Worm (Caenorhabditis elegans): Measurements from ENCODE around the gene F55F10.1.
A peak's percentile ranks its signal among the peaks of the same experiment; 100 is the strongest.

Gene F55F10.1

ce11 chrIV:4357296-4357695, 3.3 kb upstream of the F55F10.1 start, which contains the start of gene sars-2 (continued):
- TF ChIP-seq Y48G9A.11 (GFP tag; IDR thresholded peaks at IDR 0.05) (no peak), lin-39 (tag; optimal IDR thresholded peaks at IDR 0.05) (no peak), ZK337.2 (GFP tag; IDR thresholded peaks at IDR 0.05) (no peak), attf-4 (tag; optimal IDR thresholded peaks at IDR 0.05) (no peak), mep-1 (tag; optimal IDR thresholded peaks at IDR 0.05) (peak; percentile 31), nhr-42 (GFP tag; IDR thresholded peaks at IDR 0.05) (no peak), dmd-8 (GFP tag; IDR thresholded peaks at IDR 0.05) (no peak), unc-62 (GFP tag; optimal IDR thresholded peaks at IDR 0.05 in 1 of 2) (no peak), unc-62 (tag; optimal IDR thresholded peaks at IDR 0.05) (no peak), mes-2 (tag; optimal IDR thresholded peaks at IDR 0.05; ENCODE audit: poor library complexity, severe bottlenecking) (peak; percentile 52), set-16 (GFP tag; IDR thresholded peaks at IDR 0.05) (no peak), daf-12 (tag; optimal IDR thresholded peaks at IDR 0.05) (no peak), hlh-11 (tag; optimal IDR thresholded peaks at IDR 0.05) (no peak), lsy-2 (tag; optimal IDR thresholded peaks at IDR 0.05) (peak in 1 of 2 experiments; percentile 71), daf-16 (GFP tag; optimal IDR thresholded peaks at IDR 0.05) (no peak), daf-16 (tag; optimal IDR thresholded peaks at IDR 0.05) (peak; percentile 20)

ce11 chrIV:4359653-4360052, 984 bp upstream of the F55F10.1 start, which contains the start of gene F55F10.3:
F55F10.3 (plus strand) TSS chrIV:4359953.
- TF ChIP-seq lin-38 (GFP tag; IDR thresholded peaks at IDR 0.05), result no peak
- no peak for TF ChIP-seq lin-39 (tag; optimal IDR thresholded peaks at IDR 0.05)
- TF ChIP-seq lin-1 (GFP tag; IDR thresholded peaks at IDR 0.05), result no peak
- TF ChIP-seq zfp-2 (tag; optimal IDR thresholded peaks at IDR 0.05), result no peak
- no peak for TF ChIP-seq nhr-10 (tag; optimal IDR thresholded peaks at IDR 0.05)
- no peak for TF ChIP-seq dmd-6 (GFP tag; IDR thresholded peaks at IDR 0.05)
- TF ChIP-seq lim-7 (GFP tag; IDR thresholded peaks at IDR 0.05), result no peak
- no peak for TF ChIP-seq dmd-9 (GFP tag; IDR thresholded peaks at IDR 0.05)
- TF ChIP-seq set-16 (GFP tag; IDR thresholded peaks at IDR 0.05), result no peak
- TF ChIP-seq ZK546.5 (tag; optimal IDR thresholded peaks at IDR 0.05), result no peak
- TF ChIP-seq tag-97 (GFP tag; IDR thresholded peaks at IDR 0.05), result no peak
- no peak for TF ChIP-seq D1046.2 (GFP tag; IDR thresholded peaks at IDR 0.05)
- TF ChIP-seq hlh-30 (tag; optimal IDR thresholded peaks at IDR 0.05; ENCODE audit: insufficient read depth), result no peak
- TF ChIP-seq daf-12 (tag; optimal IDR thresholded peaks at IDR 0.05), result no peak
- TF ChIP-seq ztf-7 (tag; optimal IDR thresholded peaks at IDR 0.05), result no peak

DNA sequence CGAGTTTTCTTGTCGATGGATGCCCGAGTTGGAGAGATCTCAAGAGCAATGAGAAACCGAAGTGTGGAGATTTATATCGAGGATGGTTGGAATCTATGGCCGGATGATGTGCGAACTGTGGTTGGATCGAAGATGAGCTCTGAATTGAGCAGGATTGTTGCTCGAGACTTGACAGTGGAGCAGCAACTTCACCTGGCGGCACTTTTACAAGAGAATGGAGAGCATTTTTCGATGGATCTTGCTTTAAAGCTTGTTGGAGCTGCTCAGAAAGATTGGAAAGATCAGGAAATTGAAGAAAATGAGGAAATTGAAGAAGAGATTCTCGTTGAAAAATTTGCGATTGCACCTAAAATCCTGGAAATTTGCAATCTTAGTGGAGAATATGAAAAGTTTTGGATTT, 8.5 kb downstream of the F55F10.1 start:
- TF ChIP-seq nhr-237 (tag; optimal IDR thresholded peaks at IDR 0.05) (no peak), unc-62 (GFP tag; optimal IDR thresholded peaks at IDR 0.05 in 1 of 2) (peak in 1 of 2 experiments; percentile 95), unc-62 (tag; optimal IDR thresholded peaks at IDR 0.05) (no peak), aha-1 (tag) (peak; percentile 53), F10B5.3 (tag; optimal IDR thresholded peaks at IDR 0.05) (no peak)

- TF ChIP-seq daf-8 (GFP tag; IDR thresholded peaks at IDR 0.05) (no peak), ceh-20 (GFP tag; IDR thresholded peaks at IDR 0.05) (no peak), unc-39 (tag; optimal IDR thresholded peaks at IDR 0.05) (no peak), mdt-29 (GFP tag; IDR thresholded peaks at IDR 0.05) (no peak), D1046.2 (GFP tag; IDR thresholded peaks at IDR 0.05) (no peak), unc-62 (GFP tag; optimal IDR thresholded peaks at IDR 0.05 in 1 of 2) (no peak), unc-62 (tag; optimal IDR thresholded peaks at IDR 0.05) (no peak), aly-2 (tag; optimal IDR thresholded peaks at IDR 0.05) (no peak), lir-3 (tag; optimal IDR thresholded peaks at IDR 0.05) (no peak), daf-16 (GFP tag; optimal IDR thresholded peaks at IDR 0.05) (no peak), daf-16 (tag; optimal IDR thresholded peaks at IDR 0.05) (peak; percentile 0), vab-7 (GFP tag; IDR thresholded peaks at IDR 0.05) (no peak), dve-1 (tag; optimal IDR thresholded peaks at IDR 0.05; ENCODE audit: insufficient read depth) (peak; percentile 5), pha-4 (GFP tag; IDR thresholded peaks at IDR 0.05) (no peak), pha-4 (tag; optimal IDR thresholded peaks at IDR 0.05) (no peak), hlh-11 (tag; optimal IDR thresholded peaks at IDR 0.05) (no peak), pqm-1 (tag; optimal IDR thresholded peaks at IDR 0.05) (peak; percentile 38), lim-7 (GFP tag; IDR thresholded peaks at IDR 0.05) (no peak), ztf-7 (tag; optimal IDR thresholded peaks at IDR 0.05) (no peak), nhr-48 (tag; optimal IDR thresholded peaks at IDR 0.05) (no peak), T26A8.4 (GFP tag; IDR thresholded peaks at IDR 0.05) (no peak), daf-19 (GFP tag; conservative IDR thresholded peaks at IDR 0.05) (no peak), nhr-237 (tag; optimal IDR thresholded peaks at IDR 0.05) (no peak), snpc-1.2 (GFP tag; IDR thresholded peaks at IDR 0.05) (peak; percentile 25; the same call in 1 of the 2 replicates), madf-5 (GFP tag; IDR thresholded peaks at IDR 0.05) (no peak)
Observed at ce11 chrIV:4386351-4386750, 25.7 kb downstream of the F55F10.1 start, which contains the start of gene tald-1. tald-1 (plus strand) TSS chrIV:4386651.

Measured in whole organism, L4 larva.